Fruit fly (Drosophila melanogaster) whole organism, wandering third instar larva: ENCODE results near the gene shv.
A peak's percentile ranks its signal among the peaks of the same experiment; 100 is the strongest.

ENCODE experiments used
- Abd-B ChIP-seq: fragments of >200 bp; optimal IDR thresholded peaks from 2 replicates; lab custom pipeline; 2017; ENCODE audit warnings: missing biosample characterization, missing genetic modification characterization
- CG32264 ChIP-seq: fragments of 200-800 bp; sonication (Bioruptor generic); optimal IDR thresholded peaks from 2 replicates; lab custom pipeline; 2016; ENCODE audit warnings: missing biosample characterization, missing genetic modification characterization
- CG9705 ChIP-seq: fragments of 200-800 bp; sonication (Bioruptor generic); optimal IDR thresholded peaks from 2 replicates; lab custom pipeline; 2018; ENCODE audit warnings: missing biosample characterization, mild to moderate bottlenecking, missing genetic modification characterization
- CrebA ChIP-seq: fragments of 200-800 bp; sonication (Bioruptor generic); optimal IDR thresholded peaks from 2 replicates; lab custom pipeline; 2016; ENCODE audit warnings: missing biosample characterization, mild to moderate bottlenecking, missing genetic modification characterization, borderline replicate concordance
- Dfd ChIP-seq: fragments of >200 bp; optimal IDR thresholded peaks from 2 replicates; lab custom pipeline; 2017; ENCODE audit warnings: missing biosample characterization, missing genetic modification characterization
- Dif ChIP-seq: fragments of 200-275, 200-300 bp; sonication (Bioruptor generic); optimal IDR thresholded peaks from 2 replicates; lab custom pipeline; 2018; ENCODE audit warnings: missing biosample characterization, missing genetic modification characterization; ENCODE audit not compliant: partially characterized antibody
- GATAd ChIP-seq: sonication (Bioruptor generic); optimal IDR thresholded peaks from 2 replicates; lab custom pipeline; 2016; ENCODE audit warnings: missing biosample characterization, missing genetic modification characterization
- HLH106 ChIP-seq: fragments of 200-800 bp; optimal IDR thresholded peaks from 3 replicates; lab custom pipeline; 2019; ENCODE audit warnings: missing biosample characterization, mild to moderate bottlenecking, missing genetic modification characterization, moderate library complexity
- Hnf4 ChIP-seq: fragments of 200-800 bp; sonication (Bioruptor generic); optimal IDR thresholded peaks from 2 replicates; lab custom pipeline; 2016; ENCODE audit warnings: missing biosample characterization, mild to moderate bottlenecking, missing genetic modification characterization
- Hr78 ChIP-seq: fragments of >200 bp; optimal IDR thresholded peaks from 2 replicates; lab custom pipeline; 2017; ENCODE audit warnings: missing biosample characterization, missing genetic modification characterization
- Hr83 ChIP-seq: fragments of 200-300 bp; sonication (Bioruptor generic); optimal IDR thresholded peaks from 2 replicates; lab custom pipeline; 2016; ENCODE audit warnings: missing biosample characterization, mild to moderate bottlenecking, missing genetic modification characterization, moderate library complexity; ENCODE audit not compliant: poor library complexity, severe bottlenecking
- Jra ChIP-seq: sonication (Bioruptor generic); optimal IDR thresholded peaks from 2 replicates; lab custom pipeline; 2016; ENCODE audit warnings: missing biosample characterization, missing genetic modification characterization
- Mio ChIP-seq: sonication (Bioruptor generic); optimal IDR thresholded peaks from 2 replicates; lab custom pipeline; 2016; ENCODE audit warnings: missing biosample characterization, missing genetic modification characterization
- Myc ChIP-seq: fragments of >200 bp; optimal IDR thresholded peaks from 2 replicates; lab custom pipeline; 2017
- N ChIP-seq: fragments of >200 bp; optimal IDR thresholded peaks from 2 replicates; lab custom pipeline; 2018; ENCODE audit warnings: missing biosample characterization, missing external identifiers, missing genetic modification characterization
- OdsH ChIP-seq: fragments of 200-800 bp; sonication (Bioruptor generic); optimal IDR thresholded peaks from 2 replicates; lab custom pipeline; 2016; ENCODE audit warnings: missing biosample characterization, mild to moderate bottlenecking, missing genetic modification characterization
- Rel ChIP-seq, 2 experiments: fragments of 200-800 bp; sonication (Bioruptor generic) in 1 of 2; optimal IDR thresholded peaks; 2 replicates in 1 of 2; 3 replicates in 1 of 2; lab custom pipeline; 2016 to 2019; ENCODE audit warnings: mild to moderate bottlenecking in 2 of 2, missing biosample characterization in 2 of 2, missing genetic modification characterization in 2 of 2, moderate library complexity in 1 of 2
- Sp1 ChIP-seq: fragments of 200-800 bp; sonication (Bioruptor generic); optimal IDR thresholded peaks from 3 replicates; lab custom pipeline; 2019; ENCODE audit warnings: missing biosample characterization, mild to moderate bottlenecking, missing genetic modification characterization, moderate library complexity
- Vsx2 ChIP-seq: fragments of 200-300, 225-300 bp; sonication (Bioruptor generic); optimal IDR thresholded peaks from 2 replicates; lab custom pipeline; 2018; ENCODE audit warnings: missing biosample characterization, missing genetic modification characterization; ENCODE audit not compliant: partially characterized antibody
- br ChIP-seq: fragments of 200-800 bp; sonication (Bioruptor generic); optimal IDR thresholded peaks from 2 replicates; lab custom pipeline; 2016; ENCODE audit warnings: missing biosample characterization, missing genetic modification characterization
- brk ChIP-seq: fragments of 200-800 bp; sonication (Bioruptor generic); optimal IDR thresholded peaks from 2 replicates; lab custom pipeline; 2016; ENCODE audit warnings: missing biosample characterization, mild to moderate bottlenecking, missing genetic modification characterization
- dl ChIP-seq, 2 experiments: fragments of 175-275, 200-275 bp in 1 of 2; fragments of 200-275 bp in 1 of 2; sonication (Bioruptor generic); optimal IDR thresholded peaks; lab custom pipeline; 2018; ENCODE audit warnings: mild to moderate bottlenecking in 2 of 2, missing biosample characterization in 2 of 2, missing genetic modification characterization in 2 of 2, moderate library complexity in 2 of 2; ENCODE audit not compliant: partially characterized antibody in 2 of 2, insufficient read depth in 1 of 2
- dmrt93B ChIP-seq: fragments of 200-800 bp; sonication (Bioruptor generic); optimal IDR thresholded peaks from 2 replicates; lab custom pipeline; 2018; ENCODE audit warnings: missing biosample characterization, mild to moderate bottlenecking, missing genetic modification characterization
- dsf ChIP-seq: sonication (Bioruptor generic); optimal IDR thresholded peaks from 2 replicates; lab custom pipeline; 2016; ENCODE audit warnings: missing biosample characterization, missing genetic modification characterization, borderline replicate concordance
- ey ChIP-seq: fragments of 200-800 bp; sonication (Bioruptor generic); optimal IDR thresholded peaks from 2 replicates; lab custom pipeline; 2016; ENCODE audit warnings: missing biosample characterization, missing genetic modification characterization
- foxo ChIP-seq, 2 experiments: fragments of 200-800 bp; sonication (Bioruptor generic); optimal IDR thresholded peaks; 2 replicates in 1 of 2; 3 replicates in 1 of 2; lab custom pipeline; 2016 to 2017; ENCODE audit warnings: missing biosample characterization in 2 of 2, missing genetic modification characterization in 2 of 2
- fru ChIP-seq: fragments of 200-800 bp; sonication (Bioruptor generic); optimal IDR thresholded peaks from 3 replicates; lab custom pipeline; 2016; ENCODE audit warnings: missing biosample characterization, mild to moderate bottlenecking, missing genetic modification characterization
- h ChIP-seq: fragments of 200-800 bp; sonication (Bioruptor generic); optimal IDR thresholded peaks from 3 replicates; lab custom pipeline; 2016; ENCODE audit warnings: missing biosample characterization, mild to moderate bottlenecking, missing genetic modification characterization
- jim ChIP-seq: fragments of 175-275, 200-325 bp; sonication (Bioruptor generic); optimal IDR thresholded peaks from 2 replicates; lab custom pipeline; 2016; ENCODE audit warnings: missing biosample characterization, mild to moderate bottlenecking, missing genetic modification characterization
- lola ChIP-seq: fragments of >200 bp; optimal IDR thresholded peaks from 2 replicates; lab custom pipeline; 2017; ENCODE audit warnings: missing biosample characterization, missing genetic modification characterization
- pan ChIP-seq: fragments of >200 bp; optimal IDR thresholded peaks from 2 replicates; lab custom pipeline; 2017
- psq ChIP-seq: fragments of 200-800 bp; sonication (Bioruptor generic); optimal IDR thresholded peaks from 3 replicates; lab custom pipeline; 2017; ENCODE audit warnings: missing biosample characterization, mild to moderate bottlenecking, missing genetic modification characterization, moderate library complexity
- rgr ChIP-seq: fragments of 200-800 bp; sonication (Bioruptor generic); optimal IDR thresholded peaks from 3 replicates; lab custom pipeline; 2016; ENCODE audit warnings: missing biosample characterization, mild to moderate bottlenecking, missing genetic modification characterization
- sage ChIP-seq: fragments of 200-800 bp; sonication (Bioruptor generic); optimal IDR thresholded peaks from 2 replicates; lab custom pipeline; 2016; ENCODE audit warnings: missing biosample characterization, mild to moderate bottlenecking, missing genetic modification characterization
- sv ChIP-seq: fragments of 200-800 bp; sonication (Bioruptor generic); optimal IDR thresholded peaks from 3 replicates; lab custom pipeline; 2016; ENCODE audit warnings: missing biosample characterization, missing genetic modification characterization
- tai ChIP-seq: sonication (Bioruptor generic); optimal IDR thresholded peaks from 2 replicates; lab custom pipeline; 2016; ENCODE audit warnings: missing biosample characterization, missing genetic modification characterization
- usp ChIP-seq: fragments of >200 bp; optimal IDR thresholded peaks from 2 replicates; lab custom pipeline; 2017; ENCODE audit warnings: missing biosample characterization, missing genetic modification characterization
- woc ChIP-seq: sonication (Bioruptor generic); optimal IDR thresholded peaks from 2 replicates; lab custom pipeline; 2016; ENCODE audit warnings: missing biosample characterization, mild to moderate bottlenecking, missing genetic modification characterization

shv gene

DNA sequence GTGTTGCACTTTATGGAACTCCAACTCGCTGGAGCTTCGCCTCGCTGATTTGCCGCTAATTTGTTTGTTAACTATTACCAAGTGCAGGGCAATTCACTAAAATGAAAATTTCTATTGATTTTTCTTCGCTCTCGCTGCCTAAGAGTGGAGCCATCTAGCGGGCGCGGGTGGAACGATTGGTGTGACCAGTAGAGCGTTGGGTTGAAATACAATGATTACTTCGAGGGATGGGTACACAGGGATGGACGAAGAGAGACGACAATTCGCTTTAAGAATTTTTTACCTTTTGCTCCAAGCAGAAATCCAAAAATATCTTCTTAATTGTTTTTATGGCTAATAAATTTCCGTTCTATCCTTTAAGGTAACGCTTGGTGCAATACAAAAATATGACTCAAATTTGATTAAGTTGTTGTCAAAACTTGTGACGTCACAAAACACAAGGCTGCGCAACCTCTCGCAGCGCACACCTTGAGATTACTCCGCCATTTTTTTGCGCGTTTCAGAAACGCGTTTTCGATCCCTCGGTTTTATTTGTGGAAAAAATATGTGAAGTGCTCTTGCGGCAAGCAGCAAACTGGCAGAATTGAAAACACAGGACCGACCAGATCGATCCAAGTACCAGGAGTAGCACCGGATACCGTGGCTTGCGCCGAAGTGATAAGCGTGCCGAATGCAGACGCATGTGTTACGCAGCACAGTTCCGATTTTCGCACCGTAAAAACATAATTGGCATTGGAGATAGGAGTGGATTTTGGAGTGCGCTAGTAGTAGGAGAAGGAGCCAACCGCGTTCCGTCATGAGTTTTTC lies 38.1 kb upstream of the shv start, which contains the start of the genes AP-2alpha and ebi:
TSS of gene AP-2alpha (minus strand) at position 185 of the 807 bp plus-strand sequence.
TSS of gene ebi (plus strand) at position 475 of the 807 bp plus-strand sequence.
- TF ChIP-seq Dif (no peak), Hr83 (GFP tag; lab: Kevin White, UChicago) (no peak), psq (peak; percentile 75), Jra (GFP tag; lab: Kevin White, UChicago) (peak; percentile 71), woc (GFP tag; lab: Kevin White, UChicago) (peak; percentile 97), lola (GFP tag; lab: Kevin White, UChicago) (no peak), CG9705 (GFP tag; lab: Kevin White, UChicago) (peak; percentile 73), brk (GFP tag; lab: Kevin White, UChicago) (no peak), h (GFP tag; lab: Kevin White, UChicago) (peak; percentile 89), br (peak; percentile 89), Mio (GFP tag; lab: Kevin White, UChicago) (no peak), Hr78 (no peak), Hnf4 (GFP tag; lab: Kevin White, UChicago) (no peak), N (GFP tag; lab: Kevin White, UChicago) (no peak), CG32264 (peak; percentile 17), rgr (GFP tag; lab: Kevin White, UChicago) (peak; percentile 83), GATAd (GFP tag; lab: Kevin White, UChicago) (no peak), OdsH (peak; percentile 82), ey (GFP tag; lab: Kevin White, UChicago) (peak; percentile 89), Abd-B (GFP tag; lab: Kevin White, UChicago) (no peak), dsf (GFP tag; lab: Kevin White, UChicago) (peak; percentile 69), usp (GFP tag; lab: Kevin White, UChicago) (no peak), sv (GFP tag; lab: Kevin White, UChicago) (peak; percentile 86), Myc (lab: Kevin White, UChicago) (no peak), Dfd (GFP tag; lab: Kevin White, UChicago) (no peak), tai (no peak), dmrt93B (GFP tag; lab: Kevin White, UChicago) (peak; percentile 81), fru (GFP tag; lab: Kevin White, UChicago) (peak; percentile 94), jim (GFP tag; lab: Kevin White, UChicago) (no peak), pan (lab: Kevin White, UChicago) (no peak), HLH106 (peak; percentile 88), dl (GFP tag; optimal IDR thresholded peaks at IDR 0.05; lab: Kevin White, UChicago; ENCODE audit: insufficient read depth in 1 of 2, partially characterized antibody in 2 of 2) (no peak), CrebA (GFP tag; lab: Kevin White, UChicago) (no peak), sage (no peak), foxo (GFP tag; optimal IDR thresholded peaks at IDR 0.05; lab: Kevin White, UChicago) (peak in 1 of 2 experiments; percentile 90), Sp1 (GFP tag; lab: Kevin White, UChicago) (peak; percentile 88), Rel (GFP tag; optimal IDR thresholded peaks at IDR 0.05; lab: Kevin White, UChicago) (no peak), Rel (tag; optimal IDR thresholded peaks at IDR 0.05; lab: Kevin White, UChicago) (peak; percentile 60), Vsx2 (GFP tag; lab: Kevin White, UChicago) (no peak)

DNA sequence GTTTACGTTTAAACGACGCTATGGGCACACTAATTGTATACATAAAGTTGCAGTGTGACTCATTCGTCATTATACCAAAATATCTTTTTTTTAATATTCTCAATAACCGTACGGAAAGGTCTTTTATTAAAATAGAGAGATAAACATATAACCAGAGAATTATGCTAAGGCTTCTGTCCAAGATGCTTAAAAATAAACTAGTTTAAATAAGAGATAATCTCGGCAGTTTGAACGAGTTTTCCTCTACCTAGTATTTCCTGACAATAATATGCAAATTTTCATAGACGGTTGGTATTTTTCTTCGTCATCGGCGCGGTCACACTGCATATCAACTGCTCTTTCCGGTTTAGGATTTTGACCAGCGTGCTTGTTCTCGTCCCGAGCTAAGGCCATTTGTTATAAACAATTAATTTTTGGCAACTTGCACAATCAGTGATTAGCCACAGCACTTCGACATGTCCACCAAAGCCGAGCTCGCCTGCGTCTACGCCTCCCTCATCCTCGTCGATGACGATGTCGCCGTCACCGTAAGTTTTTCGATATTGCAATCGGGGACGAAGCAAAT lies 33.2 kb upstream of the shv start, which contains the start of the genes CG13690 and RpLP1:
TSS of gene CG13690 (minus strand) at position 33 of the 565 bp plus-strand sequence.
TSS of gene RpLP1 (plus strand) at position 333 of the 565 bp plus-strand sequence.
- peak; percentile 80 for TF ChIP-seq dmrt93B (GFP tag; lab: Kevin White, UChicago)
- TF ChIP-seq Dif = no peak
- peak; percentile 65 for TF ChIP-seq fru (GFP tag; lab: Kevin White, UChicago)
- TF ChIP-seq woc (GFP tag; lab: Kevin White, UChicago) = peak; percentile 53
- no peak for TF ChIP-seq usp (GFP tag; lab: Kevin White, UChicago)
- peak; percentile 59 for TF ChIP-seq Hnf4 (GFP tag; lab: Kevin White, UChicago)
- TF ChIP-seq brk (GFP tag; lab: Kevin White, UChicago) = no peak
- peak; percentile 13 for TF ChIP-seq ey (GFP tag; lab: Kevin White, UChicago)
- no peak for TF ChIP-seq Vsx2 (GFP tag; lab: Kevin White, UChicago)
- TF ChIP-seq dl (GFP tag; optimal IDR thresholded peaks at IDR 0.05; lab: Kevin White, UChicago; ENCODE audit: insufficient read depth in 1 of 2, partially characterized antibody in 2 of 2) = no peak
- TF ChIP-seq Hr83 (GFP tag; lab: Kevin White, UChicago) = peak; percentile 79
- TF ChIP-seq br = peak; percentile 74
- TF ChIP-seq h (GFP tag; lab: Kevin White, UChicago) = peak; percentile 78
- TF ChIP-seq N (GFP tag; lab: Kevin White, UChicago) = no peak
- no peak for TF ChIP-seq jim (GFP tag; lab: Kevin White, UChicago)
- TF ChIP-seq Myc (lab: Kevin White, UChicago) = peak; percentile 41
- peak; percentile 59 for TF ChIP-seq CG9705 (GFP tag; lab: Kevin White, UChicago)
- peak; percentile 67 for TF ChIP-seq dsf (GFP tag; lab: Kevin White, UChicago)
- no peak for TF ChIP-seq Dfd (GFP tag; lab: Kevin White, UChicago)
- peak; percentile 54 for TF ChIP-seq Jra (GFP tag; lab: Kevin White, UChicago)
- TF ChIP-seq foxo (GFP tag; optimal IDR thresholded peaks at IDR 0.05; lab: Kevin White, UChicago) = peak; percentile 18 to 46
- TF ChIP-seq Abd-B (GFP tag; lab: Kevin White, UChicago) = no peak
- TF ChIP-seq sv (GFP tag; lab: Kevin White, UChicago) = peak; percentile 68
- TF ChIP-seq Mio (GFP tag; lab: Kevin White, UChicago) = no peak
- TF ChIP-seq CG32264 = peak; percentile 55
- peak; percentile 51 for TF ChIP-seq psq
- peak; percentile 87 for TF ChIP-seq Sp1 (GFP tag; lab: Kevin White, UChicago)
- TF ChIP-seq GATAd (GFP tag; lab: Kevin White, UChicago) = no peak
- TF ChIP-seq sage = no peak
- no peak for TF ChIP-seq pan (lab: Kevin White, UChicago)
- TF ChIP-seq rgr (GFP tag; lab: Kevin White, UChicago) = peak; percentile 86
- no peak for TF ChIP-seq Rel (GFP tag; optimal IDR thresholded peaks at IDR 0.05; lab: Kevin White, UChicago)
- peak; percentile 47 for TF ChIP-seq Rel (tag; optimal IDR thresholded peaks at IDR 0.05; lab: Kevin White, UChicago)
- no peak for TF ChIP-seq CrebA (GFP tag; lab: Kevin White, UChicago)
- no peak for TF ChIP-seq lola (GFP tag; lab: Kevin White, UChicago)
- TF ChIP-seq Hr78 = no peak
- TF ChIP-seq tai = no peak
